Worm (Caenorhabditis elegans) whole organism, early embryonic: Measurements from ENCODE around the gene F44A6.3.

Experiments used
- B0310.2 ChIP-seq: sonication (generic microtip); optimal IDR thresholded peaks from 2 replicates; lab custom pipeline; 2016; ENCODE audit warnings: mild to moderate bottlenecking, missing genetic modification characterization, missing compliant biosample characterization
- ama-1 ChIP-seq: fragments of 150-350 bp; optimal IDR thresholded peaks from 2 replicates; lab custom pipeline; 2014
- ceh-13 ChIP-seq: fragments of 200-800 bp; sonication (Bioruptor generic); optimal IDR thresholded peaks from 2 replicates; lab custom pipeline; 2018; ENCODE audit warnings: mild to moderate bottlenecking, missing genetic modification characterization, missing compliant biosample characterization
- ceh-36 ChIP-seq: sonication (generic microtip); optimal IDR thresholded peaks from 2 replicates; lab custom pipeline; 2016; ENCODE audit warnings: missing genetic modification characterization, inconsistent platforms, missing compliant biosample characterization
- ets-7 ChIP-seq: sonication (generic microtip); optimal IDR thresholded peaks from 2 replicates; lab custom pipeline; 2016; ENCODE audit warnings: missing genotype, missing genetic modification characterization, missing compliant biosample characterization
- hmg-4 ChIP-seq: fragments of 200-800 bp; sonication (Bioruptor generic); optimal IDR thresholded peaks from 2 replicates; lab custom pipeline; 2018; ENCODE audit warnings: mild to moderate bottlenecking, missing genetic modification characterization, missing compliant biosample characterization
- sea-1 ChIP-seq: fragments of 200-800 bp; sonication (Bioruptor generic); conservative IDR thresholded peaks from 2 replicates; pipeline ENCODE4 v1.3.6; 2022; ENCODE audit warnings: missing genetic modification characterization, missing compliant biosample characterization

- TF ChIP-seq ama-1 (no peak), ceh-13 (no peak), ceh-36 (no peak), ets-7 (tag; lab: Kevin White, UChicago) (no peak), B0310.2 (tag; lab: Kevin White, UChicago) (no peak), sea-1 (GFP tag; lab: Robert Waterston, UW) (no peak), hmg-4 (GFP tag; lab: Kevin White, UChicago) (no peak)
These were observed 13.4 kb upstream of the F44A6.3 start for ce11 chrX:10199202-10199601.
